Fruit fly (Drosophila melanogaster): ENCODE measurements around the gene Mon1.

- TF ChIP-seq lola (GFP tag; optimal IDR thresholded peaks at IDR 0.05) (no peak), Mio (GFP tag; optimal IDR thresholded peaks at IDR 0.05) (no peak)
Observed at dm6 chr2L:4810697-4811490, 39.5 kb upstream of the Mon1 start.

Measured in whole organism, wandering third instar larva.